Worm (Caenorhabditis elegans) whole organism, late embryonic: ENCODE measurements around the gene cdc-37.

ENCODE experiments used
- C08G9.2 ChIP-seq: sonication (generic microtip); optimal IDR thresholded peaks from 2 replicates; lab custom pipeline; 2016; ENCODE audit warnings: mild to moderate bottlenecking, missing genetic modification characterization, moderate library complexity, missing compliant biosample characterization
- C38D4.7 ChIP-seq: fragments of 200-800 bp; sonication (Bioruptor generic); optimal IDR thresholded peaks from 2 replicates; lab custom pipeline; 2018; ENCODE audit warnings: mild to moderate bottlenecking, missing genetic modification characterization, moderate library complexity, missing compliant biosample characterization
- F13H6.1 ChIP-seq: sonication (generic microtip); optimal IDR thresholded peaks from 2 replicates; lab custom pipeline; 2016; ENCODE audit warnings: missing genetic modification characterization, missing compliant biosample characterization
- K09A11.1 ChIP-seq: sonication (generic microtip); optimal IDR thresholded peaks from 2 replicates; lab custom pipeline; 2017; ENCODE audit warnings: antibody characterized with exemption, mild to moderate bottlenecking, missing genetic modification characterization, missing compliant biosample characterization; ENCODE audit not compliant: insufficient read depth
- ceh-14 ChIP-seq: sonication (generic microtip); optimal IDR thresholded peaks from 2 replicates; lab custom pipeline; 2016; ENCODE audit warnings: missing genotype, missing genetic modification characterization, missing compliant biosample characterization
- ceh-18 ChIP-seq: sonication (generic microtip); optimal IDR thresholded peaks from 2 replicates; lab custom pipeline; 2016; ENCODE audit warnings: missing genetic modification characterization, missing compliant biosample characterization
- ceh-2 ChIP-seq: sonication (generic microtip); optimal IDR thresholded peaks from 2 replicates; lab custom pipeline; 2016; ENCODE audit warnings: missing genotype, missing genetic modification characterization, missing compliant biosample characterization
- ceh-22 ChIP-seq: sonication (generic microtip); optimal IDR thresholded peaks from 2 replicates; lab custom pipeline; 2017; ENCODE audit warnings: missing biosample characterization, missing genetic modification characterization
- ceh-30 ChIP-seq: fragments of 150-350 bp; optimal IDR thresholded peaks from 2 replicates; lab custom pipeline; 2014; ENCODE audit warnings: missing biosample characterization, missing genetic modification characterization
- ceh-31 ChIP-seq: sonication (generic microtip); optimal IDR thresholded peaks from 2 replicates; lab custom pipeline; 2016; ENCODE audit warnings: missing genetic modification characterization, missing compliant biosample characterization
- ceh-34 ChIP-seq: sonication (generic microtip); optimal IDR thresholded peaks from 2 replicates; lab custom pipeline; 2016; ENCODE audit warnings: mild to moderate bottlenecking, missing genetic modification characterization, missing compliant biosample characterization
- ceh-48 ChIP-seq: sonication (generic microtip); optimal IDR thresholded peaks from 2 replicates; lab custom pipeline; 2016; ENCODE audit warnings: missing genetic modification characterization, inconsistent platforms, missing compliant biosample characterization
- che-1 ChIP-seq: sonication (generic microtip); optimal IDR thresholded peaks from 2 replicates; lab custom pipeline; 2016; ENCODE audit warnings: mild to moderate bottlenecking, missing genetic modification characterization, missing compliant biosample characterization
- elt-2 ChIP-seq: sonication (generic microtip); optimal IDR thresholded peaks from 2 replicates; lab custom pipeline; 2016; ENCODE audit warnings: missing genetic modification reagents, missing genetic modification characterization, missing compliant biosample characterization
- elt-4 ChIP-seq: sonication (generic microtip); optimal IDR thresholded peaks from 2 replicates; lab custom pipeline; 2016; ENCODE audit warnings: missing genetic modification characterization, missing compliant biosample characterization
- eyg-1 ChIP-seq: sonication (generic microtip); optimal IDR thresholded peaks from 2 replicates; lab custom pipeline; 2016; ENCODE audit warnings: missing genotype, missing genetic modification characterization, missing compliant biosample characterization
- fkh-6 ChIP-seq: sonication (generic microtip); optimal IDR thresholded peaks from 2 replicates; lab custom pipeline; 2016; ENCODE audit warnings: missing genetic modification characterization, missing compliant biosample characterization
- gmeb-2 ChIP-seq: sonication (generic microtip); optimal IDR thresholded peaks from 2 replicates; lab custom pipeline; 2016; ENCODE audit warnings: missing genetic modification characterization, inconsistent platforms, missing compliant biosample characterization
- hlh-15 ChIP-seq: sonication (generic microtip); optimal IDR thresholded peaks from 2 replicates; lab custom pipeline; 2016; ENCODE audit warnings: missing genetic modification characterization, missing compliant biosample characterization
- hlh-6 ChIP-seq: sonication (generic microtip); optimal IDR thresholded peaks from 2 replicates; lab custom pipeline; 2016; ENCODE audit warnings: missing genotype, missing genetic modification characterization, missing compliant biosample characterization
- hlh-8 ChIP-seq: sonication (generic microtip); optimal IDR thresholded peaks from 2 replicates; lab custom pipeline; 2016; ENCODE audit warnings: missing genotype, missing genetic modification characterization, missing compliant biosample characterization
- lim-6 ChIP-seq: sonication (generic microtip); optimal IDR thresholded peaks from 2 replicates; lab custom pipeline; 2016; ENCODE audit warnings: missing genetic modification characterization, missing compliant biosample characterization
- lin-11 ChIP-seq: fragments of 200-800 bp; sonication (Bioruptor generic); optimal IDR thresholded peaks from 2 replicates; lab custom pipeline; 2018; ENCODE audit warnings: mild to moderate bottlenecking, missing genetic modification characterization, missing compliant biosample characterization
- mec-3 ChIP-seq: sonication (generic microtip); optimal IDR thresholded peaks from 2 replicates; lab custom pipeline; 2016; ENCODE audit warnings: borderline replicate concordance, missing genetic modification characterization, missing compliant biosample characterization
- nhr-232 ChIP-seq: sonication (generic microtip); optimal IDR thresholded peaks from 2 replicates; lab custom pipeline; 2016; ENCODE audit warnings: missing genetic modification characterization, missing compliant biosample characterization
- odd-2 ChIP-seq: sonication (generic microtip); optimal IDR thresholded peaks from 2 replicates; lab custom pipeline; 2017; ENCODE audit warnings: antibody characterized with exemption, mild to moderate bottlenecking, missing genetic modification characterization, missing compliant biosample characterization
- pag-3 ChIP-seq: sonication (generic microtip); optimal IDR thresholded peaks from 2 replicates; lab custom pipeline; 2016; ENCODE audit warnings: missing compliant biosample characterization, missing genetic modification characterization, borderline replicate concordance
- pat-9 ChIP-seq: fragments of 200-800 bp; sonication (Bioruptor generic); optimal IDR thresholded peaks from 2 replicates; lab custom pipeline; 2018; ENCODE audit warnings: mild to moderate bottlenecking, missing genetic modification characterization, moderate library complexity, missing compliant biosample characterization
- pax-1 ChIP-seq: fragments of 150-350 bp; optimal IDR thresholded peaks from 2 replicates; lab custom pipeline; 2014; ENCODE audit warnings: missing biosample characterization, missing genetic modification characterization
- pros-1 ChIP-seq: fragments of 150-350 bp; optimal IDR thresholded peaks from 2 replicates; lab custom pipeline; 2014; ENCODE audit warnings: missing biosample characterization, missing genetic modification reagents, missing genetic modification characterization
- rnt-1 ChIP-seq: sonication (generic microtip); optimal IDR thresholded peaks from 2 replicates; lab custom pipeline; 2016; ENCODE audit warnings: missing genetic modification characterization, missing compliant biosample characterization
- sdc-2 ChIP-seq: sonication (generic microtip); optimal IDR thresholded peaks from 2 replicates; lab custom pipeline; 2016; ENCODE audit warnings: missing genotype, missing genetic modification characterization, missing compliant biosample characterization
- sox-2 ChIP-seq: fragments of 200-800 bp; sonication (Bioruptor generic); IDR thresholded peaks from 2 replicates; pipeline ENCODE4 v1.3.6; 2022; ENCODE audit warnings: missing genetic modification reagents, missing genetic modification characterization, missing compliant biosample characterization
- syd-9 ChIP-seq: sonication (generic microtip); optimal IDR thresholded peaks from 2 replicates; lab custom pipeline; 2016; ENCODE audit warnings: mild to moderate bottlenecking, missing genetic modification characterization, moderate library complexity, missing compliant biosample characterization
- tbx-2 ChIP-seq: sonication (generic microtip); optimal IDR thresholded peaks from 2 replicates; lab custom pipeline; 2016; ENCODE audit warnings: missing genetic modification characterization, missing compliant biosample characterization
- ttx-3 ChIP-seq: sonication (generic microtip); optimal IDR thresholded peaks from 2 replicates; lab custom pipeline; 2016; ENCODE audit warnings: missing genetic modification reagents, missing genetic modification characterization, missing compliant biosample characterization
- unc-3 ChIP-seq, 2 experiments: fragments of 200-800 bp in 1 of 2; sonication (Bioruptor generic) in 1 of 2; sonication (generic microtip) in 1 of 2; conservative IDR thresholded peaks in 1 of 2; optimal IDR thresholded peaks in 1 of 2; 2 replicates each; pipeline versions ENCODE4 v1.3.6 to Lab custom; 2016 to 2022; ENCODE audit warnings: missing compliant biosample characterization in 2 of 2, missing genetic modification characterization in 2 of 2, missing genetic modification reagents in 1 of 2

cdc-37 gene

ce11 chrII:551245-551904 is 29.0 kb downstream of the cdc-37 start, which contains the start of gene lips-7:
lips-7 (plus strand) TSS chrII:551854.
- TF ChIP-seq gmeb-2 (tag; lab: Kevin White, UChicago) (no peak), sdc-2 (no peak), che-1 (tag; lab: Kevin White, UChicago) (no peak), F13H6.1 (no peak), elt-2 (tag; lab: Kevin White, UChicago) (no peak), ceh-22 (tag; lab: Kevin White, UChicago) (no peak), hlh-6 (tag; lab: Kevin White, UChicago) (peak; percentile 49), rnt-1 (no peak), ceh-14 (tag; lab: Kevin White, UChicago) (no peak), C08G9.2 (tag; lab: Kevin White, UChicago) (peak; percentile 11), sox-2 (GFP tag; lab: Robert Waterston, UW) (no peak), ceh-31 (tag; lab: Kevin White, UChicago) (no peak), C38D4.7 (GFP tag; lab: Kevin White, UChicago) (peak; percentile 10)

ce11 chrII:549501-549900 is 30.9 kb downstream of the cdc-37 start:
- TF ChIP-seq mec-3 = no peak
- TF ChIP-seq ceh-34 (tag; lab: Kevin White, UChicago) = no peak
- TF ChIP-seq ceh-18 (tag; lab: Kevin White, UChicago) = no peak
- no peak for TF ChIP-seq elt-4 (tag; lab: Kevin White, UChicago)

ce11 chrII:546405-546804 is 34.0 kb downstream of the cdc-37 start, which contains the start of gene mlt-10:
mlt-10 (plus strand) TSS chrII:546705.
- no peak for TF ChIP-seq hlh-8 (tag; lab: Kevin White, UChicago)
- TF ChIP-seq tbx-2 = no peak
- no peak for TF ChIP-seq F13H6.1
- TF ChIP-seq hlh-15 (tag; lab: Kevin White, UChicago) = no peak
- TF ChIP-seq pax-1 (tag; lab: Kevin White, UChicago) = no peak
- no peak for TF ChIP-seq unc-3 (GFP tag; conservative IDR thresholded peaks at IDR 0.05; lab: Robert Waterston, UW)
- TF ChIP-seq unc-3 (tag; optimal IDR thresholded peaks at IDR 0.05; lab: Kevin White, UChicago) = no peak
- TF ChIP-seq pros-1 (tag; lab: Kevin White, UChicago) = no peak
- TF ChIP-seq gmeb-2 (tag; lab: Kevin White, UChicago) = no peak
- no peak for TF ChIP-seq nhr-232
- no peak for TF ChIP-seq ceh-2 (tag; lab: Kevin White, UChicago)
- no peak for TF ChIP-seq sdc-2
- no peak for TF ChIP-seq mec-3
- no peak for TF ChIP-seq che-1 (tag; lab: Kevin White, UChicago)
- no peak for TF ChIP-seq lim-6 (tag; lab: Kevin White, UChicago)
- no peak for TF ChIP-seq elt-4 (tag; lab: Kevin White, UChicago)
- TF ChIP-seq K09A11.1 (tag; lab: Kevin White, UChicago) = no peak
- no peak for TF ChIP-seq eyg-1 (tag; lab: Kevin White, UChicago)
- no peak for TF ChIP-seq hlh-6 (tag; lab: Kevin White, UChicago)
- no peak for TF ChIP-seq odd-2 (tag; lab: Kevin White, UChicago)

- TF ChIP-seq ceh-2 (tag; lab: Kevin White, UChicago) (no peak), syd-9 (tag; lab: Kevin White, UChicago) (no peak), ceh-48 (tag; lab: Kevin White, UChicago) (no peak), lin-11 (tag; lab: Kevin White, UChicago) (no peak), pat-9 (no peak), ttx-3 (tag; lab: Kevin White, UChicago) (no peak), lim-6 (tag; lab: Kevin White, UChicago) (no peak), rnt-1 (no peak), pag-3 (tag; lab: Kevin White, UChicago) (no peak), ceh-14 (tag; lab: Kevin White, UChicago) (no peak), ceh-30 (tag; lab: Kevin White, UChicago) (no peak), fkh-6 (no peak), elt-4 (tag; lab: Kevin White, UChicago) (no peak)
Measured at ce11 chrII:542416-542815, 38.0 kb downstream of the cdc-37 start.
